Worm (Caenorhabditis elegans) whole organism, late embryonic: ENCODE data around the gene tbp-1.
A peak's percentile ranks its signal among the peaks of the same experiment; 100 is the strongest.

Source experiments
- F13H6.1 ChIP-seq: sonication (generic microtip); optimal IDR thresholded peaks from 2 replicates; lab custom pipeline; 2016; ENCODE audit warnings: missing genetic modification characterization, missing compliant biosample characterization
- K09A11.1 ChIP-seq: sonication (generic microtip); optimal IDR thresholded peaks from 2 replicates; lab custom pipeline; 2017; ENCODE audit warnings: antibody characterized with exemption, mild to moderate bottlenecking, missing genetic modification characterization, missing compliant biosample characterization; ENCODE audit not compliant: insufficient read depth
- T23F11.4 ChIP-seq: fragments of 200-800 bp; sonication (Bioruptor generic); optimal IDR thresholded peaks from 2 replicates; lab custom pipeline; 2018; ENCODE audit warnings: mild to moderate bottlenecking, missing genetic modification characterization, missing compliant biosample characterization
- ahr-1 ChIP-seq: sonication (generic microtip); optimal IDR thresholded peaks from 2 replicates; lab custom pipeline; 2016; ENCODE audit warnings: missing genetic modification characterization, missing compliant biosample characterization
- ceh-14 ChIP-seq: sonication (generic microtip); optimal IDR thresholded peaks from 2 replicates; lab custom pipeline; 2016; ENCODE audit warnings: missing genotype, missing genetic modification characterization, missing compliant biosample characterization
- ceh-19 ChIP-seq: fragments of 200-800 bp; sonication (Bioruptor generic); optimal IDR thresholded peaks from 2 replicates; lab custom pipeline; 2018; ENCODE audit warnings: mild to moderate bottlenecking, missing genetic modification characterization, missing compliant biosample characterization
- ceh-30 ChIP-seq: fragments of 150-350 bp; optimal IDR thresholded peaks from 2 replicates; lab custom pipeline; 2014; ENCODE audit warnings: missing biosample characterization, missing genetic modification characterization
- ceh-34 ChIP-seq: sonication (generic microtip); optimal IDR thresholded peaks from 2 replicates; lab custom pipeline; 2016; ENCODE audit warnings: mild to moderate bottlenecking, missing genetic modification characterization, missing compliant biosample characterization
- ceh-9 ChIP-seq: sonication (generic microtip); optimal IDR thresholded peaks from 2 replicates; lab custom pipeline; 2016; ENCODE audit warnings: mild to moderate bottlenecking, missing genetic modification characterization, inconsistent platforms, missing compliant biosample characterization
- che-1 ChIP-seq: sonication (generic microtip); optimal IDR thresholded peaks from 2 replicates; lab custom pipeline; 2016; ENCODE audit warnings: mild to moderate bottlenecking, missing genetic modification characterization, missing compliant biosample characterization
- dmd-4 ChIP-seq: sonication (generic microtip); optimal IDR thresholded peaks from 2 replicates; lab custom pipeline; 2016; ENCODE audit warnings: borderline replicate concordance, missing genetic modification characterization, missing compliant biosample characterization
- dve-1 ChIP-seq: sonication (generic microtip); optimal IDR thresholded peaks from 2 replicates; lab custom pipeline; 2017; ENCODE audit warnings: antibody characterized with exemption, mild to moderate bottlenecking, missing genetic modification characterization, missing compliant biosample characterization
- elt-2 ChIP-seq: sonication (generic microtip); optimal IDR thresholded peaks from 2 replicates; lab custom pipeline; 2016; ENCODE audit warnings: missing genetic modification reagents, missing genetic modification characterization, missing compliant biosample characterization
- elt-4 ChIP-seq: sonication (generic microtip); optimal IDR thresholded peaks from 2 replicates; lab custom pipeline; 2016; ENCODE audit warnings: missing genetic modification characterization, missing compliant biosample characterization
- ets-4 ChIP-seq: sonication (generic microtip); optimal IDR thresholded peaks from 2 replicates; lab custom pipeline; 2016; ENCODE audit warnings: missing genetic modification characterization, missing compliant biosample characterization
- eyg-1 ChIP-seq: sonication (generic microtip); optimal IDR thresholded peaks from 2 replicates; lab custom pipeline; 2016; ENCODE audit warnings: missing genotype, missing genetic modification characterization, missing compliant biosample characterization
- fkh-10 ChIP-seq: fragments of 150-350 bp; optimal IDR thresholded peaks from 2 replicates; lab custom pipeline; 2014; ENCODE audit warnings: missing biosample characterization, missing genetic modification reagents, missing genetic modification characterization
- hlh-30 ChIP-seq: sonication (generic microtip); optimal IDR thresholded peaks from 2 replicates; lab custom pipeline; 2017; ENCODE audit warnings: antibody characterized with exemption, missing genetic modification characterization, missing compliant biosample characterization; ENCODE audit not compliant: insufficient read depth
- lim-6 ChIP-seq: sonication (generic microtip); optimal IDR thresholded peaks from 2 replicates; lab custom pipeline; 2016; ENCODE audit warnings: missing genetic modification characterization, missing compliant biosample characterization
- lin-11 ChIP-seq: fragments of 200-800 bp; sonication (Bioruptor generic); optimal IDR thresholded peaks from 2 replicates; lab custom pipeline; 2018; ENCODE audit warnings: mild to moderate bottlenecking, missing genetic modification characterization, missing compliant biosample characterization
- npax-4 ChIP-seq: sonication (generic microtip); optimal IDR thresholded peaks from 2 replicates; lab custom pipeline; 2016; ENCODE audit warnings: missing genetic modification characterization, missing compliant biosample characterization
- pha-2 ChIP-seq: sonication (generic microtip); optimal IDR thresholded peaks from 2 replicates; lab custom pipeline; 2017; ENCODE audit warnings: mild to moderate bottlenecking, missing genetic modification characterization, missing compliant biosample characterization
- pros-1 ChIP-seq: fragments of 150-350 bp; optimal IDR thresholded peaks from 2 replicates; lab custom pipeline; 2014; ENCODE audit warnings: missing biosample characterization, missing genetic modification reagents, missing genetic modification characterization
- sox-2 ChIP-seq: fragments of 200-800 bp; sonication (Bioruptor generic); IDR thresholded peaks from 2 replicates; pipeline ENCODE4 v1.3.6; 2022; ENCODE audit warnings: missing genetic modification reagents, missing genetic modification characterization, missing compliant biosample characterization
- syd-9 ChIP-seq: sonication (generic microtip); optimal IDR thresholded peaks from 2 replicates; lab custom pipeline; 2016; ENCODE audit warnings: mild to moderate bottlenecking, missing genetic modification characterization, moderate library complexity, missing compliant biosample characterization
- tbx-2 ChIP-seq: sonication (generic microtip); optimal IDR thresholded peaks from 2 replicates; lab custom pipeline; 2016; ENCODE audit warnings: missing genetic modification characterization, missing compliant biosample characterization
- ttx-3 ChIP-seq: sonication (generic microtip); optimal IDR thresholded peaks from 2 replicates; lab custom pipeline; 2016; ENCODE audit warnings: missing genetic modification reagents, missing genetic modification characterization, missing compliant biosample characterization
- unc-42 ChIP-seq: sonication (generic microtip); optimal IDR thresholded peaks from 2 replicates; lab custom pipeline; 2016; ENCODE audit warnings: missing genotype, missing genetic modification characterization, missing compliant biosample characterization
- unc-55 ChIP-seq: sonication (generic microtip); optimal IDR thresholded peaks from 2 replicates; lab custom pipeline; 2017; ENCODE audit warnings: missing biosample characterization, missing genetic modification reagents, missing genetic modification characterization
- zip-5 ChIP-seq: sonication (generic microtip); optimal IDR thresholded peaks from 2 replicates; lab custom pipeline; 2016; ENCODE audit warnings: missing genetic modification characterization, missing compliant biosample characterization

The tbp-1 gene

ce11 chrIII:7358627-7359026 lies 25.2 kb upstream of the tbp-1 start:
- no peak for TF ChIP-seq lim-6 (tag; lab: Kevin White, UChicago)
- no peak for TF ChIP-seq tbx-2 (tag; lab: Kevin White, UChicago)
- no peak for TF ChIP-seq pha-2 (tag; lab: Kevin White, UChicago)
- no peak for TF ChIP-seq dmd-4
- no peak for TF ChIP-seq hlh-30
- no peak for TF ChIP-seq ceh-19 (GFP tag; lab: Kevin White, UChicago)
- TF ChIP-seq fkh-10 (GFP tag; lab: Kevin White, UChicago): no peak
- TF ChIP-seq che-1 (tag; lab: Kevin White, UChicago): no peak
- TF ChIP-seq ceh-9 (tag; lab: Kevin White, UChicago): no peak
- TF ChIP-seq ttx-3: no peak
- no peak for TF ChIP-seq ceh-34 (tag; lab: Kevin White, UChicago)
- no peak for TF ChIP-seq sox-2 (GFP tag; lab: Robert Waterston, UW)

- TF ChIP-seq unc-42 (peak; percentile 55), pros-1 (tag; lab: Kevin White, UChicago) (no peak)
Measured at ce11 chrIII:7359037-7359548, 24.7 kb upstream of the tbp-1 start, which contains the start of the genes eco-1 and hmgr-1. TSS of gene eco-1 (minus strand) at chrIII:7359095. TSS of gene hmgr-1 (plus strand) at chrIII:7359498.

- no peak for TF ChIP-seq ceh-14
- TF ChIP-seq ets-4 (tag; lab: Kevin White, UChicago): no peak
- no peak for TF ChIP-seq unc-55 (GFP tag; lab: Kevin White, UChicago)
- TF ChIP-seq syd-9 (tag; lab: Kevin White, UChicago): no peak
- TF ChIP-seq eyg-1 (tag; lab: Kevin White, UChicago): no peak
- no peak for TF ChIP-seq elt-2 (tag; lab: Kevin White, UChicago)
- TF ChIP-seq lin-11 (tag; lab: Kevin White, UChicago): no peak
- TF ChIP-seq K09A11.1: no peak
- no peak for TF ChIP-seq ahr-1 (tag; lab: Kevin White, UChicago)
- no peak for TF ChIP-seq unc-42
Measured at ce11 chrIII:7365602-7366001, 18.2 kb upstream of the tbp-1 start, which contains the start of gene F08F8.11. TSS of gene F08F8.11 (plus strand) at chrIII:7365902.

ce11 chrIII:7367012-7367760 lies 16.6 kb upstream of the tbp-1 start, which contains the start of the genes T20B12.5 and T20B12.4:
TSS of gene T20B12.5 (minus strand) at chrIII:7367112.
TSS of gene T20B12.4 (plus strand) at chrIII:7367710.
- TF ChIP-seq F13H6.1 (tag; lab: Kevin White, UChicago) (no peak), elt-4 (no peak), zip-5 (tag; lab: Kevin White, UChicago) (no peak), npax-4 (tag; lab: Kevin White, UChicago) (no peak)

ce11 chrIII:7369394-7370024 lies 14.3 kb upstream of the tbp-1 start:
- TF ChIP-seq dve-1 (no peak), ceh-19 (GFP tag; lab: Kevin White, UChicago) (no peak), ahr-1 (tag; lab: Kevin White, UChicago) (no peak), F13H6.1 (tag; lab: Kevin White, UChicago) (no peak), hlh-30 (no peak), che-1 (tag; lab: Kevin White, UChicago) (no peak), T23F11.4 (no peak), ceh-30 (tag; lab: Kevin White, UChicago) (no peak)
